Fruit fly (Drosophila melanogaster) whole organism, prepupa: ENCODE measurements around the gene Polr3C.
A peak's percentile ranks its signal among the peaks of the same experiment; 100 is the strongest.

Experiments used
- CG10631 ChIP-seq: fragments of 200-800 bp; sonication (Bioruptor generic); optimal IDR thresholded peaks from 2 replicates; lab custom pipeline; 2016; ENCODE audit warnings: missing biosample characterization, missing genetic modification characterization
- CG10669 ChIP-seq: fragments of 200-800 bp; sonication (Bioruptor generic); optimal IDR thresholded peaks from 3 replicates; lab custom pipeline; 2018; ENCODE audit warnings: missing biosample characterization, mild to moderate bottlenecking, missing genetic modification characterization, moderate library complexity
- CG11294 ChIP-seq: fragments of 200-800 bp; sonication (Bioruptor generic); IDR thresholded peaks from 2 replicates; pipeline ENCODE4 v1.3.6; 2022; ENCODE audit warnings: missing biosample characterization, missing genetic modification characterization
- CG1621 ChIP-seq: fragments of 200-800 bp; sonication (Bioruptor generic); optimal IDR thresholded peaks from 3 replicates; lab custom pipeline; 2018; ENCODE audit warnings: missing biosample characterization, mild to moderate bottlenecking, missing genetic modification characterization
- CG3032 ChIP-seq: fragments of 200-800 bp; optimal IDR thresholded peaks from 2 replicates; lab custom pipeline; 2019; ENCODE audit warnings: missing biosample characterization, mild to moderate bottlenecking, missing genetic modification characterization, moderate library complexity
- CG32006 ChIP-seq: fragments of 200-800 bp; sonication (Bioruptor generic); optimal IDR thresholded peaks from 3 replicates; lab custom pipeline; 2017; ENCODE audit warnings: missing biosample characterization, mild to moderate bottlenecking, missing genetic modification characterization
- CG3919 ChIP-seq: fragments of 200-800 bp; sonication (Bioruptor generic); optimal IDR thresholded peaks from 3 replicates; lab custom pipeline; 2016; ENCODE audit warnings: missing biosample characterization, missing genetic modification characterization
- CG6792 ChIP-seq: fragments of 200-800 bp; sonication (Bioruptor generic); optimal IDR thresholded peaks from 3 replicates; lab custom pipeline; 2016; ENCODE audit warnings: missing biosample characterization, missing genetic modification characterization
- CG6808 ChIP-seq: fragments of 200-800 bp; sonication (Bioruptor generic); optimal IDR thresholded peaks from 3 replicates; lab custom pipeline; 2017; ENCODE audit warnings: missing biosample characterization, missing genetic modification characterization, mild to moderate bottlenecking, moderate library complexity, missing genetic modification reagents
- CG6854 ChIP-seq: fragments of 200-800 bp; sonication (Bioruptor generic); optimal IDR thresholded peaks from 2 replicates; lab custom pipeline; 2017; ENCODE audit warnings: missing biosample characterization, mild to moderate bottlenecking, missing genetic modification characterization
- CG7368 ChIP-seq: fragments of 200-800 bp; sonication (Bioruptor generic); optimal IDR thresholded peaks from 3 replicates; lab custom pipeline; 2016; ENCODE audit warnings: missing biosample characterization, missing genetic modification characterization
- CG9139 ChIP-seq: fragments of 200-800 bp; sonication (Bioruptor generic); optimal IDR thresholded peaks from 3 replicates; lab custom pipeline; 2017; ENCODE audit warnings: missing biosample characterization, mild to moderate bottlenecking, missing genetic modification characterization
- Eip75B ChIP-seq: fragments of 200-800 bp; sonication (Bioruptor generic); optimal IDR thresholded peaks from 3 replicates; lab custom pipeline; 2016; ENCODE audit warnings: missing biosample characterization, missing genetic modification characterization
- Eip78C ChIP-seq: fragments of 200-800 bp; sonication (Bioruptor generic); peaks from one replicate; lab custom pipeline; 2016; ENCODE audit warnings: missing biosample characterization, missing genetic modification characterization
- Eip93F ChIP-seq: fragments of 200-800 bp; sonication (Bioruptor generic); optimal IDR thresholded peaks from 2 replicates; lab custom pipeline; 2016; ENCODE audit warnings: missing biosample characterization, mild to moderate bottlenecking, missing genetic modification characterization
- Ets96B ChIP-seq: fragments of 200-800 bp; optimal IDR thresholded peaks from 2 replicates; lab custom pipeline; 2019; ENCODE audit warnings: missing biosample characterization, mild to moderate bottlenecking, missing genetic modification characterization, moderate library complexity
- Hr38 ChIP-seq: sonication (Bioruptor generic); optimal IDR thresholded peaks from 2 replicates; lab custom pipeline; 2016; ENCODE audit warnings: missing biosample characterization, missing genetic modification characterization
- Hr39 ChIP-seq: fragments of 200-800 bp; sonication (Bioruptor generic); optimal IDR thresholded peaks from 2 replicates; lab custom pipeline; 2016; ENCODE audit warnings: missing biosample characterization, missing genetic modification characterization
- Hr4 ChIP-seq: fragments of 200-800 bp; sonication (Bioruptor generic); optimal IDR thresholded peaks from 3 replicates; lab custom pipeline; 2016; ENCODE audit warnings: missing biosample characterization, missing genetic modification characterization
- Met ChIP-seq: fragments of 200-800 bp; sonication (Bioruptor generic); optimal IDR thresholded peaks from 3 replicates; lab custom pipeline; 2016; ENCODE audit warnings: missing biosample characterization, missing genetic modification characterization
- OdsH ChIP-seq: fragments of 200-800 bp; sonication (Bioruptor generic); optimal IDR thresholded peaks from 3 replicates; lab custom pipeline; 2016; ENCODE audit warnings: missing biosample characterization, missing genetic modification characterization
- Smox ChIP-seq: fragments of 200-800 bp; sonication (Bioruptor generic); optimal IDR thresholded peaks from 3 replicates; lab custom pipeline; 2016; ENCODE audit warnings: missing biosample characterization, missing genetic modification characterization
- Sox102F ChIP-seq: fragments of 200-800 bp; sonication (Bioruptor generic); optimal IDR thresholded peaks from 2 replicates; lab custom pipeline; 2016; ENCODE audit warnings: missing biosample characterization, mild to moderate bottlenecking, missing genetic modification characterization
- Sox14 ChIP-seq: fragments of 200-800 bp; sonication (Bioruptor generic); optimal IDR thresholded peaks from 3 replicates; lab custom pipeline; 2016; ENCODE audit warnings: missing biosample characterization, missing genetic modification characterization
- Sox15 ChIP-seq: fragments of 200-800 bp; sonication (Bioruptor generic); optimal IDR thresholded peaks from 3 replicates; lab custom pipeline; 2016; ENCODE audit warnings: missing biosample characterization, missing genetic modification characterization
- dsx ChIP-seq: fragments of 200-800 bp; optimal IDR thresholded peaks from 3 replicates; lab custom pipeline; 2019; ENCODE audit warnings: missing biosample characterization, mild to moderate bottlenecking, missing genetic modification characterization, moderate library complexity; ENCODE audit not compliant: poor library complexity, severe bottlenecking
- fd59A ChIP-seq: fragments of 200-800 bp; sonication (Bioruptor generic); optimal IDR thresholded peaks from 2 replicates; lab custom pipeline; 2017; ENCODE audit warnings: missing biosample characterization, mild to moderate bottlenecking, missing genetic modification characterization, missing genetic modification reagents
- lz ChIP-seq: fragments of 200-800 bp; sonication (Bioruptor generic); optimal IDR thresholded peaks from 3 replicates; lab custom pipeline; 2016; ENCODE audit warnings: missing biosample characterization, missing genetic modification characterization
- net ChIP-seq: fragments of 200-800 bp; sonication (Bioruptor generic); optimal IDR thresholded peaks from 3 replicates; lab custom pipeline; 2016; ENCODE audit warnings: missing biosample characterization, missing genetic modification characterization
- spab ChIP-seq: fragments of 200-800 bp; sonication (Bioruptor generic); optimal IDR thresholded peaks from 2 replicates; lab custom pipeline; 2017; ENCODE audit warnings: missing biosample characterization, mild to moderate bottlenecking, missing genetic modification characterization, missing genetic modification reagents
- ss ChIP-seq, 2 experiments: fragments of 200-800 bp; sonication (Bioruptor generic); optimal IDR thresholded peaks; 2 replicates in 1 of 2; 3 replicates in 1 of 2; lab custom pipeline; 2017 to 2018; ENCODE audit warnings: mild to moderate bottlenecking in 2 of 2, missing biosample characterization in 2 of 2, missing genetic modification characterization in 2 of 2, moderate library complexity in 1 of 2
- svp ChIP-seq: fragments of 200-800 bp; sonication (Bioruptor generic); peaks from one replicate; lab custom pipeline; 2016; ENCODE audit warnings: missing biosample characterization, missing genetic modification characterization
- topi ChIP-seq: fragments of 200-800 bp; sonication (Bioruptor generic); optimal IDR thresholded peaks from 3 replicates; lab custom pipeline; 2016; ENCODE audit warnings: missing biosample characterization, missing genetic modification characterization
- vri ChIP-seq: fragments of 200-800 bp; sonication (Bioruptor generic); optimal IDR thresholded peaks from 3 replicates; lab custom pipeline; 2016; ENCODE audit warnings: missing biosample characterization, mild to moderate bottlenecking, missing genetic modification characterization

Polr3C gene

dm6 chr3R:12448889-12449314, 11.3 kb upstream of the Polr3C start, which contains the start of gene CG18549 (continued):
- TF ChIP-seq Hr39 (GFP tag; lab: Kevin White, UChicago): peak; percentile 100
- TF ChIP-seq CG10669: peak; percentile 100
- peak; percentile 100 for TF ChIP-seq CG7368 (GFP tag; lab: Kevin White, UChicago)
- peak; percentile 100 for TF ChIP-seq Smox (GFP tag; lab: Kevin White, UChicago)
- peak; percentile 100 for TF ChIP-seq CG11294 (GFP tag; lab: Robert Waterston, UW)
- TF ChIP-seq Hr4: peak; percentile 100
- TF ChIP-seq dsx (GFP tag; lab: Kevin White, UChicago): peak; percentile 100
- TF ChIP-seq Eip75B (GFP tag; lab: Kevin White, UChicago): peak; percentile 100
- peak; percentile 100 for TF ChIP-seq CG3032 (tag; lab: Kevin White, UChicago)
- peak; percentile 100 for TF ChIP-seq ss (GFP tag; optimal IDR thresholded peaks at IDR 0.05; lab: Kevin White, UChicago)
- TF ChIP-seq CG3919 (GFP tag; lab: Kevin White, UChicago): peak; percentile 100
- peak; percentile 99 for TF ChIP-seq Sox15
- TF ChIP-seq OdsH (GFP tag; lab: Kevin White, UChicago): peak; percentile 100
- TF ChIP-seq CG6792: peak; percentile 100
- TF ChIP-seq Sox102F (GFP tag; lab: Kevin White, UChicago): peak; percentile 100
- TF ChIP-seq CG10631 (GFP tag; lab: Kevin White, UChicago): peak; percentile 100
- peak; percentile 97 for TF ChIP-seq Hr38 (GFP tag; lab: Kevin White, UChicago)

- TF ChIP-seq Eip78C (GFP tag; lab: Kevin White, UChicago) (peak; percentile 52), Hr4 (no peak), Eip75B (GFP tag; lab: Kevin White, UChicago) (no peak), CG32006 (no peak), dsx (GFP tag; lab: Kevin White, UChicago) (no peak), topi (GFP tag; lab: Kevin White, UChicago) (no peak), vri (GFP tag; lab: Kevin White, UChicago) (no peak), CG10669 (peak; percentile 20), CG3919 (GFP tag; lab: Kevin White, UChicago) (peak; percentile 21), Ets96B (no peak), net (peak; percentile 8), CG9139 (GFP tag; lab: Kevin White, UChicago) (peak; percentile 6), fd59A (GFP tag; lab: Kevin White, UChicago) (no peak), CG6854 (GFP tag; lab: Kevin White, UChicago) (peak; percentile 2), svp (GFP tag; lab: Kevin White, UChicago) (peak; percentile 94), ss (GFP tag; optimal IDR thresholded peaks at IDR 0.05; lab: Kevin White, UChicago) (peak in 1 of 2 experiments; percentile 44), CG6808 (GFP tag; lab: Kevin White, UChicago) (no peak), Sox14 (GFP tag; lab: Kevin White, UChicago) (peak; percentile 21), spab (peak; percentile 1), CG1621 (tag; lab: Kevin White, UChicago) (no peak)
- TF ChIP-seq, all 60 proteins: peak for 10
These were observed 10.5 kb upstream of the Polr3C start for dm6 chr3R:12449617-12450242.

dm6 chr3R:12450713-12451259, 9.4 kb upstream of the Polr3C start:
- no peak for TF ChIP-seq Met (GFP tag; lab: Kevin White, UChicago)
- no peak for TF ChIP-seq lz
- TF ChIP-seq Eip78C (GFP tag; lab: Kevin White, UChicago): peak; percentile 37
- peak; percentile 47 for TF ChIP-seq Eip93F (GFP tag; lab: Kevin White, UChicago)
- peak; percentile 81 for TF ChIP-seq vri (GFP tag; lab: Kevin White, UChicago)
- TF ChIP-seq dsx (GFP tag; lab: Kevin White, UChicago): no peak
